Fruit fly (Drosophila melanogaster): ENCODE data around the gene Cpr64Ac.

The Cpr64Ac gene

dm6 chr3L:4262384-4262783 lies 49.7 kb upstream of the Cpr64Ac start, which contains the start of the genes CG11586 and VhaM9.7-a (continued):
- TF ChIP-seq CG10543 (GFP tag; optimal IDR thresholded peaks at IDR 0.05) = no peak
- no peak for TF ChIP-seq tx (GFP tag; optimal IDR thresholded peaks at IDR 0.05)
- TF ChIP-seq bcd (GFP tag; optimal IDR thresholded peaks at IDR 0.05) = no peak
- TF ChIP-seq grau (tag; optimal IDR thresholded peaks at IDR 0.05) = peak; percentile 29
- TF ChIP-seq mirr (GFP tag; optimal IDR thresholded peaks at IDR 0.05) = no peak
- peak; percentile 10 for TF ChIP-seq Fer1 (GFP tag; optimal IDR thresholded peaks at IDR 0.05)
- 0 out of 2 replicates have a peak, but pooled peaks have one; percentile 22 for TF ChIP-seq CG31441 (GFP tag; IDR thresholded peaks at IDR 0.05)
- no peak for TF ChIP-seq Jarid2 (GFP tag; optimal IDR thresholded peaks at IDR 0.05)
- TF ChIP-seq Sox102F (GFP tag; optimal IDR thresholded peaks at IDR 0.05) = no peak
- no peak for TF ChIP-seq CG11398 (GFP tag; optimal IDR thresholded peaks at IDR 0.05)
- no peak for TF ChIP-seq peb (GFP tag; IDR thresholded peaks at IDR 0.05)
- no peak for TF ChIP-seq bigmax (GFP tag; optimal IDR thresholded peaks at IDR 0.05)
- peak; percentile 86 for TF ChIP-seq Ets97D (GFP tag; optimal IDR thresholded peaks at IDR 0.05)
- peak; percentile 73; the same call in 2 of the 3 replicates for TF ChIP-seq Doc3 (GFP tag; IDR thresholded peaks at IDR 0.05; ENCODE audit: partially characterized antibody)
- TF ChIP-seq bab2 (GFP tag; optimal IDR thresholded peaks at IDR 0.05) = no peak
- TF ChIP-seq HHEX (GFP tag; optimal IDR thresholded peaks at IDR 0.05) = no peak
- TF ChIP-seq CG5180 (GFP tag; optimal IDR thresholded peaks at IDR 0.05) = no peak
- no peak for TF ChIP-seq ap (GFP tag; IDR thresholded peaks at IDR 0.05)
- TF ChIP-seq zen2 (GFP tag; IDR thresholded peaks at IDR 0.05; ENCODE audit: partially characterized antibody) = no peak; the same call in 1 of the 3 replicates
- TF ChIP-seq NFAT (GFP tag; IDR thresholded peaks at IDR 0.05) = no peak
- no peak for TF ChIP-seq NK7.1 (GFP tag; optimal IDR thresholded peaks at IDR 0.05)
- no peak for TF ChIP-seq CG18599 (GFP tag; optimal IDR thresholded peaks at IDR 0.05)
- TF ChIP-seq gem (tag; optimal IDR thresholded peaks at IDR 0.05) = peak; percentile 49
- no peak for TF ChIP-seq Adf1 (GFP tag; IDR thresholded peaks at IDR 0.05)
- no peak for TF ChIP-seq Asciz (GFP tag; optimal IDR thresholded peaks at IDR 0.05)
- peak; percentile 73 for TF ChIP-seq Sry-δ (GFP tag; optimal IDR thresholded peaks at IDR 0.05)
- TF ChIP-seq Awh (GFP tag; IDR thresholded peaks at IDR 0.05) = no peak
- TF ChIP-seq nerfin-2 (GFP tag; IDR thresholded peaks at IDR 0.05; ENCODE audit: partially characterized antibody) = no peak; the same call in 1 of the 2 replicates
- no peak for TF ChIP-seq CG14965 (GFP tag; optimal IDR thresholded peaks at IDR 0.05; ENCODE audit: borderline replicate concordance)
- TF ChIP-seq CG1233 (GFP tag; optimal IDR thresholded peaks at IDR 0.05) = no peak
- TF ChIP-seq Drgx (GFP tag; IDR thresholded peaks at IDR 0.05) = no peak
- TF ChIP-seq CG2202 (tag; optimal IDR thresholded peaks at IDR 0.05) = no peak
- TF ChIP-seq CG6683 (GFP tag; optimal IDR thresholded peaks at IDR 0.05) = no peak
- TF ChIP-seq Max (GFP tag; optimal IDR thresholded peaks at IDR 0.05) = peak; percentile 25
- peak; percentile 36 for TF ChIP-seq lilli (GFP tag; optimal IDR thresholded peaks at IDR 0.05)
- no peak for TF ChIP-seq ranshi (GFP tag; IDR thresholded peaks at IDR 0.05)
- no peak for TF ChIP-seq chn (GFP tag; optimal IDR thresholded peaks at IDR 0.05)
- TF ChIP-seq Pdp1 (GFP tag; optimal IDR thresholded peaks at IDR 0.05) = no peak
- TF ChIP-seq Xbp1 (GFP tag; optimal IDR thresholded peaks at IDR 0.05) = peak; percentile 41
- TF ChIP-seq CG1024 (GFP tag; IDR thresholded peaks at IDR 0.05) = no peak
- TF ChIP-seq CHES-1-like (GFP tag; optimal IDR thresholded peaks at IDR 0.05) = no peak
- TF ChIP-seq Doc2 (GFP tag; IDR thresholded peaks at IDR 0.05) = no peak
- no peak for TF ChIP-seq CG8944 (GFP tag; optimal IDR thresholded peaks at IDR 0.05)
- no peak for TF ChIP-seq Ravus (GFP tag; IDR thresholded peaks at IDR 0.05)
- TF ChIP-seq CG17802 (tag; optimal IDR thresholded peaks at IDR 0.05) = no peak
- TF ChIP-seq seq (GFP tag; IDR thresholded peaks at IDR 0.05) = no peak
- TF ChIP-seq sqz (GFP tag; optimal IDR thresholded peaks at IDR 0.05) = peak; percentile 43
- TF ChIP-seq Dek (tag; optimal IDR thresholded peaks at IDR 0.05) = no peak
- no peak for TF ChIP-seq CG12219 (GFP tag; optimal IDR thresholded peaks at IDR 0.05)
- no peak for TF ChIP-seq eyg (GFP tag; optimal IDR thresholded peaks at IDR 0.05)
- no peak for TF ChIP-seq Neu2 (GFP tag; optimal IDR thresholded peaks at IDR 0.05; ENCODE audit: borderline replicate concordance)

Measured in whole organism, embryonic.